Worm (Caenorhabditis elegans) whole organism, L1 larva: Measurements from ENCODE around the gene nex-2.

Experiments used
- C34B4.2 ChIP-seq: sonication (generic microtip); optimal IDR thresholded peaks from 2 replicates; lab custom pipeline; 2017; ENCODE audit warnings: mild to moderate bottlenecking, missing genetic modification characterization, missing compliant biosample characterization
- ceh-82 ChIP-seq, 3 experiments: fragments of 150-350 bp in 1 of 3; sonication (generic microtip) in 2 of 3; optimal IDR thresholded peaks; 2 replicates each; lab custom pipeline; 2014 to 2017; ENCODE audit warnings: missing biosample characterization in 3 of 3, missing genetic modification characterization in 3 of 3
- egl-27 ChIP-seq, 2 experiments: fragments of 150-350 bp in 1 of 2; sonication (generic microtip); optimal IDR thresholded peaks; 3 replicates each; lab custom pipeline; 2017 to 2018; ENCODE audit warnings: missing biosample characterization in 2 of 2, missing genetic modification characterization in 2 of 2, missing genetic modification reagents in 2 of 2
- lin-35 ChIP-seq, 2 experiments: fragments of 150-350 bp; optimal IDR thresholded peaks; 2 replicates each; lab custom pipeline; 2014; ENCODE audit warnings: missing biosample characterization in 2 of 2, missing genetic modification characterization in 2 of 2, missing genetic modification reagents in 2 of 2
- nhr-28 ChIP-seq: fragments of 150-350 bp; optimal IDR thresholded peaks from 2 replicates; lab custom pipeline; 2014; ENCODE audit warnings: missing biosample characterization, missing genetic modification characterization
- nhr-47 ChIP-seq: sonication (generic microtip); optimal IDR thresholded peaks from 2 replicates; lab custom pipeline; 2016; ENCODE audit warnings: mild to moderate bottlenecking, missing genetic modification characterization, moderate library complexity, missing compliant biosample characterization
- skn-1 ChIP-seq: fragments of 150-350 bp; optimal IDR thresholded peaks from 2 replicates; lab custom pipeline; 2014; ENCODE audit warnings: missing biosample characterization, missing genetic modification characterization
- unc-130 ChIP-seq: fragments of 150-350 bp; optimal IDR thresholded peaks from 2 replicates; lab custom pipeline; 2017; ENCODE audit warnings: missing biosample characterization, missing genetic modification characterization, inconsistent platforms
- vab-15 ChIP-seq: sonication (generic microtip); optimal IDR thresholded peaks from 2 replicates; lab custom pipeline; 2017; ENCODE audit warnings: missing genotype, mild to moderate bottlenecking, missing genetic modification characterization, missing compliant biosample characterization

DNA sequence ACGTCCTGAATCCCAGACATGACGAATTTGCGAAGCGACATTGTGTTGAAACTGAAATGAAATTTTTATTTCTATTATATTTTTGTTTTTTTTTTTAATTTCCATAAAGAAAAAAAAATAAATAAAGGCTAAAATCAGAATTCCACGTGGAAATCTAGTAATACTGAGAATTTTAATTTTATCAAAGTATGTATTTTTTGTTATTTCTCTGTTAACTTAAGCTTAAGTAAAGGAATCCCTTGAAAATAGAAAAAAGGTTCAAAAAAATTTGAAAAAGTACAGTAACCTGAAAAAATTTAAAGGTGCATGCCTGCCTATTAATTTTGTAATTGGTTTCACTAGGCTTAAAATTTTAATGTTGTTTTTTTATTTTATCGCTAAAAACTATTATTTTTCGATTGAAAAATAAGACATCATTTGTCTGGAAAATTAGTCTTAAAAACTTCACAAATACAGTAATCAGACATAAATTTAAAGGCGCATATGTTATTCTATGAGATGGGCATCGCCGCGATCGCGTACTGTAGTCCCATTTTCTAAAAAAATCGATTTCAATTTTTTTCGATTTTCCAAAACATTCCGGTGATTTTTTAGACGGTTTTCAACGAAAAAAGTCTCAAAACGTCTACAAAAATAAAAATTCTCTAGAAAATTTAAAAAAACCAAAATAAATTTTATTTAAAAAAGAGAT is at the start of gene nex-2:
- no peak for TF ChIP-seq egl-27 (tag; optimal IDR thresholded peaks at IDR 0.05; lab: Kevin White, UChicago)
- TF ChIP-seq skn-1 (tag; lab: Kevin White, UChicago) = no peak
- TF ChIP-seq vab-15 (tag; lab: Kevin White, UChicago) = no peak
- TF ChIP-seq unc-130 (tag; lab: Kevin White, UChicago) = no peak
- TF ChIP-seq ceh-82 (tag; optimal IDR thresholded peaks at IDR 0.05; lab: Kevin White, UChicago) = no peak
- TF ChIP-seq lin-35 (GFP tag; optimal IDR thresholded peaks at IDR 0.05; lab: Kevin White, UChicago) = no peak
- TF ChIP-seq nhr-47 (tag; lab: Kevin White, UChicago) = no peak
- no peak for TF ChIP-seq nhr-28 (tag; lab: Kevin White, UChicago)
- TF ChIP-seq C34B4.2 (tag; lab: Kevin White, UChicago) = no peak
